Fruit fly (Drosophila melanogaster): ENCODE data around the gene CG13247.

The CG13247 gene

DNA sequence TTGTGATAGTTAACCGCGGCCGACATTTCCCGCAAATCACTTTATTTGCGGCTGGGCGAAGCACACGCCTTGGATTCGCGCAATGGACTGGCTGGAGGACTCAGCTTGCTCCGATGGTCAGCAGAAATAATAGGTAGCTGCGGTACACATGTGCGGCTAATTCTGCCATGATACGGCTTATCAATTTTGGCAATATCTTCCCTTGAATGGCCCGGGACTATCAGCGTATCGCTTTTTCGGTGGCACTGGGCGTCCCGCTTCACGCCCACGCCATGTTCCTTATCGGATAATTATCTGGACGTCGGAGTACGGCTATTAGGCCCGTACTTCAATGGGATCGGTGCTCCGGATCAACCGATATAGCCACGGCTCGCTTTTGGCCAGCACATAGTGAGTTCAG is 4.0 kb upstream of the CG13247 start:
- TF ChIP-seq gl (tag; optimal IDR thresholded peaks at IDR 0.05) (no peak), Pif1A (GFP tag; optimal IDR thresholded peaks at IDR 0.05) (no peak), CG9948 (tag; optimal IDR thresholded peaks at IDR 0.05) (no peak), CG34367 (tag; optimal IDR thresholded peaks at IDR 0.05) (no peak), Pif1B (GFP tag; optimal IDR thresholded peaks at IDR 0.05) (no peak), CG13204 (GFP tag; optimal IDR thresholded peaks at IDR 0.05) (no peak), CG8301 (tag; optimal IDR thresholded peaks at IDR 0.05) (no peak), CG14655 (GFP tag; optimal IDR thresholded peaks at IDR 0.05) (no peak), CG17806 (tag; optimal IDR thresholded peaks at IDR 0.05) (no peak), EcR (GFP tag; optimal IDR thresholded peaks at IDR 0.05) (no peak), CG32121 (GFP tag; IDR thresholded peaks at IDR 0.05) (no peak), CG12605 (GFP tag; IDR thresholded peaks at IDR 0.05) (no peak)

dm6 chr3L:20366674-20367372 is 3.3 kb upstream of the CG13247 start, which contains the start of the genes Toll-9 and in:
Toll-9 (minus strand) TSS chr3L:20366724.
in (plus strand) TSS chr3L:20367198.
- TF ChIP-seq Snoo (tag; optimal IDR thresholded peaks at IDR 0.05) (no peak), CG34367 (tag; optimal IDR thresholded peaks at IDR 0.05) (no peak), CG17806 (tag; optimal IDR thresholded peaks at IDR 0.05) (no peak), CG15710 (tag; optimal IDR thresholded peaks at IDR 0.05) (no peak), CG14655 (GFP tag; optimal IDR thresholded peaks at IDR 0.05) (no peak), CG4496 (GFP tag; IDR thresholded peaks at IDR 0.05) (no peak), CG8159 (tag; optimal IDR thresholded peaks at IDR 0.05) (no peak), CG32121 (GFP tag; IDR thresholded peaks at IDR 0.05) (no peak), gl (tag; optimal IDR thresholded peaks at IDR 0.05) (no peak), Pif1B (GFP tag; optimal IDR thresholded peaks at IDR 0.05) (no peak)

- no peak for TF ChIP-seq rn (GFP tag; IDR thresholded peaks at IDR 0.05)
- no peak for TF ChIP-seq Snoo (tag; optimal IDR thresholded peaks at IDR 0.05)
- TF ChIP-seq CG8301 (tag; optimal IDR thresholded peaks at IDR 0.05) = no peak
- no peak for TF ChIP-seq gl (tag; optimal IDR thresholded peaks at IDR 0.05)
These were observed 5.4 kb downstream of the CG13247 start for dm6 chr3L:20375467-20375866.

DNA sequence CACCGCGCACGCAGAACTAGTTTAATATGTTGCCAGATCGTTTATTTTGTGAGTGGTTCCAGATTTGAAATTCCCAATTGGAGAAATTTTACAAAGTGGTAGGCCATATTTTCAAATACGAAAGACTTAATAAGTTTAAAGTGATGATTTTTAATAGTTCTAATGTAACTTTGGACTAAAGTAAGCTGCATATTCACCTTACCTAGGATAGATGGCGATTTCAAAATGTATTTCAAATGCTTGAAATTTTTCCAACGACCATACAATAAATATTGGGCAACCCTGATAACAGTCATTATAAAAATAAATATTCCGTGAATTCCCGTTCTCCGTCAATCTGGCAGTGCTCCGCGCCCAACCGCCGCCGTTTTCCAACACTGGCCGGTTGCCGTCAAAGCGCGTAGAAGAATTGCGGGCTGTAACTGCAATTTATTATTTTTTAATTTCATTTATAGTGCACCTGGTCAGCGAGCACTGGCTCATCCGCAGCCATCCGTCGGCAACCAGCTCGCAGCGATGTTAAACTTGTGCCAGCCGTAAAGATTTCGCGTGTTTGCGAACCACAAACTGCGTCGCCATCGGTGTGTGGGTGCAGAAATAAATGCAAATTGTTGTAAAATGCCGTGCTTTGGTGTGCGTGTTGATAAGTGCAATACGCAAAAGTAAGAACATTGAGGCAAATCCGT is 5.9 kb downstream of the CG13247 start, which contains the start of the genes Ide and RhoBTB:
TSS of gene Ide (minus strand) at position 19 of the 686 bp plus-strand sequence.
TSS of gene RhoBTB (plus strand) at position 365 of the 686 bp plus-strand sequence.
- TF ChIP-seq CG8159 (tag; optimal IDR thresholded peaks at IDR 0.05) (peak; percentile 75), Snoo (tag; optimal IDR thresholded peaks at IDR 0.05) (peak; percentile 71), CG9948 (tag; optimal IDR thresholded peaks at IDR 0.05) (peak; percentile 68), D1 (tag; optimal IDR thresholded peaks at IDR 0.05) (no peak), CG14655 (GFP tag; optimal IDR thresholded peaks at IDR 0.05) (no peak), EcR (GFP tag; optimal IDR thresholded peaks at IDR 0.05) (no peak), CG10348 (GFP tag; IDR thresholded peaks at IDR 0.05) (peak; percentile 83), CG17806 (tag; optimal IDR thresholded peaks at IDR 0.05) (peak; percentile 67), CG12605 (GFP tag; IDR thresholded peaks at IDR 0.05) (0 out of 2 replicates have a peak, but pooled peaks have one; percentile 22), CG13204 (GFP tag; optimal IDR thresholded peaks at IDR 0.05) (no peak), Pif1A (GFP tag; optimal IDR thresholded peaks at IDR 0.05) (no peak), fd96Ca (GFP tag; IDR thresholded peaks at IDR 0.05) (peak; percentile 14; the same call in 1 of the 3 replicates), gl (tag; optimal IDR thresholded peaks at IDR 0.05) (no peak), Pif1B (GFP tag; optimal IDR thresholded peaks at IDR 0.05) (no peak), rn (GFP tag; IDR thresholded peaks at IDR 0.05) (peak; percentile 32; the same call in 1 of the 2 replicates), CG32121 (GFP tag; IDR thresholded peaks at IDR 0.05) (peak; percentile 58), CG34367 (tag; optimal IDR thresholded peaks at IDR 0.05) (peak; percentile 65), CG15710 (tag; optimal IDR thresholded peaks at IDR 0.05) (peak; percentile 80), Ets98B (GFP tag; IDR thresholded peaks at IDR 0.05) (peak; percentile 42; the same call in 1 of the 2 replicates), CG8301 (tag; optimal IDR thresholded peaks at IDR 0.05) (peak; percentile 66), CG4496 (GFP tag; IDR thresholded peaks at IDR 0.05) (peak; percentile 74; the same call in 2 of the 3 replicates)

- TF ChIP-seq EcR (GFP tag; optimal IDR thresholded peaks at IDR 0.05) (peak; percentile 12), gl (tag; optimal IDR thresholded peaks at IDR 0.05) (no peak)
These were observed 6.4 kb downstream of the CG13247 start for dm6 chr3L:20376564-20376920.

dm6 chr3L:20379496-20379895 is 9.4 kb downstream of the CG13247 start:
- no peak for TF ChIP-seq fd96Ca (GFP tag; IDR thresholded peaks at IDR 0.05)
- no peak for TF ChIP-seq Pif1A (GFP tag; optimal IDR thresholded peaks at IDR 0.05)
- TF ChIP-seq CG8159 (tag; optimal IDR thresholded peaks at IDR 0.05) = no peak
- TF ChIP-seq Pif1B (GFP tag; optimal IDR thresholded peaks at IDR 0.05) = no peak
- TF ChIP-seq CG34367 (tag; optimal IDR thresholded peaks at IDR 0.05) = no peak
- no peak for TF ChIP-seq gl (tag; optimal IDR thresholded peaks at IDR 0.05)
- no peak for TF ChIP-seq CG9948 (tag; optimal IDR thresholded peaks at IDR 0.05)
- TF ChIP-seq CG14655 (GFP tag; optimal IDR thresholded peaks at IDR 0.05) = no peak
- TF ChIP-seq Ets98B (GFP tag; IDR thresholded peaks at IDR 0.05) = no peak
- no peak for TF ChIP-seq CG4496 (GFP tag; IDR thresholded peaks at IDR 0.05)
- TF ChIP-seq CG15710 (tag; optimal IDR thresholded peaks at IDR 0.05) = no peak
- no peak for TF ChIP-seq EcR (GFP tag; optimal IDR thresholded peaks at IDR 0.05)
- no peak for TF ChIP-seq rn (GFP tag; IDR thresholded peaks at IDR 0.05)
- no peak for TF ChIP-seq CG12605 (GFP tag; IDR thresholded peaks at IDR 0.05)
- no peak for TF ChIP-seq CG13204 (GFP tag; optimal IDR thresholded peaks at IDR 0.05)
- no peak for TF ChIP-seq D1 (tag; optimal IDR thresholded peaks at IDR 0.05)
- TF ChIP-seq CG8301 (tag; optimal IDR thresholded peaks at IDR 0.05) = no peak
- no peak for TF ChIP-seq Snoo (tag; optimal IDR thresholded peaks at IDR 0.05)
- no peak for TF ChIP-seq CG32121 (GFP tag; IDR thresholded peaks at IDR 0.05)
- no peak for TF ChIP-seq CG17806 (tag; optimal IDR thresholded peaks at IDR 0.05)
